Fruit fly (Drosophila melanogaster): ENCODE results near the gene spn-A.

spn-A gene

dm6 chr3R:30052455-30053046 lies 3.3 kb downstream of the spn-A start, which contains the start of gene Jasper (continued):
- TF ChIP-seq ham (GFP tag; IDR thresholded peaks at IDR 0.05) (no peak), cas (GFP tag; IDR thresholded peaks at IDR 0.05) (no peak), Abd-B (GFP tag; optimal IDR thresholded peaks at IDR 0.05) (peak; percentile 52), slbo (GFP tag; IDR thresholded peaks at IDR 0.05) (peak; percentile 27; the same call in 1 of the 2 replicates), Adf1 (GFP tag; IDR thresholded peaks at IDR 0.05) (peak; percentile 20; the same call in 1 of the 2 replicates), CG4707 (GFP tag; optimal IDR thresholded peaks at IDR 0.05) (no peak), wdn (GFP tag; IDR thresholded peaks at IDR 0.05) (no peak), CG15073 (GFP tag; optimal IDR thresholded peaks at IDR 0.05) (no peak), CG7839 (tag; optimal IDR thresholded peaks at IDR 0.05) (no peak), Dp (GFP tag; optimal IDR thresholded peaks at IDR 0.05) (peak; percentile 100), CG11560 (tag; IDR thresholded peaks at IDR 0.05) (no peak), ci (GFP tag; IDR thresholded peaks at IDR 0.05) (0 out of 3 replicates have a peak, but pooled peaks have one; percentile 13), CG16815 (GFP tag; optimal IDR thresholded peaks at IDR 0.05) (no peak), schlank (tag; optimal IDR thresholded peaks at IDR 0.05) (no peak), zfh2 (GFP tag; optimal IDR thresholded peaks at IDR 0.05) (peak; percentile 14), ken (GFP tag; IDR thresholded peaks at IDR 0.05) (no peak), crol (GFP tag; IDR thresholded peaks at IDR 0.05) (no peak), pita (GFP tag; optimal IDR thresholded peaks at IDR 0.05) (no peak), Atf-2 (GFP tag; optimal IDR thresholded peaks at IDR 0.05) (no peak), Dek (tag; optimal IDR thresholded peaks at IDR 0.05) (peak; percentile 37), HLH54F (GFP tag; optimal IDR thresholded peaks at IDR 0.05) (no peak), ato (GFP tag; IDR thresholded peaks at IDR 0.05; ENCODE audit: partially characterized antibody) (no peak; the same call in 1 of the 2 replicates), CG4424 (GFP tag; optimal IDR thresholded peaks at IDR 0.05) (no peak), CG17829 (tag; optimal IDR thresholded peaks at IDR 0.05) (peak; percentile 52), TFAM (GFP tag; optimal IDR thresholded peaks at IDR 0.05) (no peak), CG13287 (GFP tag; IDR thresholded peaks at IDR 0.05; ENCODE audit: partially characterized antibody) (peak; percentile 50; the same call in 1 of the 2 replicates), ssp (GFP tag; IDR thresholded peaks at IDR 0.05) (no peak), Elba2 (GFP tag; optimal IDR thresholded peaks at IDR 0.05) (no peak), CG9817 (tag; optimal IDR thresholded peaks at IDR 0.05) (no peak), her (GFP tag; optimal IDR thresholded peaks at IDR 0.05) (peak; percentile 100), odd (GFP tag; optimal IDR thresholded peaks at IDR 0.05) (no peak), CkIIα-i1 (GFP tag; IDR thresholded peaks at IDR 0.05) (no peak), CG8388 (GFP tag; optimal IDR thresholded peaks at IDR 0.05) (no peak), CG8089 (GFP tag; optimal IDR thresholded peaks at IDR 0.05) (no peak), Doc3 (GFP tag; IDR thresholded peaks at IDR 0.05; ENCODE audit: partially characterized antibody) (no peak), inv (GFP tag; IDR thresholded peaks at IDR 0.05; ENCODE audit: partially characterized antibody) (no peak), dpn (GFP tag; optimal IDR thresholded peaks at IDR 0.05) (peak in 1 of 2 experiments; percentile 40), insv (GFP tag; optimal IDR thresholded peaks at IDR 0.05) (no peak), Dad (GFP tag; optimal IDR thresholded peaks at IDR 0.05) (peak; percentile 1), D19B (GFP tag; optimal IDR thresholded peaks at IDR 0.05) (no peak), ac (GFP tag; optimal IDR thresholded peaks at IDR 0.05) (no peak), stc (GFP tag; IDR thresholded peaks at IDR 0.05) (no peak), sr (GFP tag; IDR thresholded peaks at IDR 0.05) (no peak), CG3407 (GFP tag; optimal IDR thresholded peaks at IDR 0.05) (no peak), tna (GFP tag; IDR thresholded peaks at IDR 0.05; ENCODE audit: partially characterized antibody) (no peak), Gug (GFP tag; IDR thresholded peaks at IDR 0.05) (no peak), CG5180 (GFP tag; optimal IDR thresholded peaks at IDR 0.05) (no peak), B-H1 (GFP tag; IDR thresholded peaks at IDR 0.05) (no peak), klu (GFP tag; IDR thresholded peaks at IDR 0.05) (no peak), peb (GFP tag; IDR thresholded peaks at IDR 0.05) (no peak), CG12219 (GFP tag; optimal IDR thresholded peaks at IDR 0.05) (no peak)
